Worm (Caenorhabditis elegans) whole organism, young adult: ENCODE data around the gene arrd-12.
A peak's percentile ranks its signal among the peaks of the same experiment; 100 is the strongest.

ENCODE experiments used
- F10E7.11 ChIP-seq: sonication (generic microtip); optimal IDR thresholded peaks from 2 replicates; lab custom pipeline; 2017; ENCODE audit warnings: mild to moderate bottlenecking, missing genetic modification characterization, moderate library complexity, missing compliant biosample characterization
- F22D6.2 ChIP-seq: sonication (generic microtip); optimal IDR thresholded peaks from 2 replicates; lab custom pipeline; 2016; ENCODE audit warnings: mild to moderate bottlenecking, missing genetic modification characterization, missing compliant biosample characterization
- F33H1.4 ChIP-seq: fragments of 200-800 bp; sonication (Bioruptor generic); IDR thresholded peaks from 2 replicates; pipeline ENCODE4 v1.3.6; 2022; ENCODE audit warnings: missing genetic modification reagents, missing genetic modification characterization, missing compliant biosample characterization
- F37B4.10 ChIP-seq: fragments of 200-800 bp; sonication (Bioruptor generic); IDR thresholded peaks from 2 replicates; pipeline ENCODE4 v1.3.6; 2022; ENCODE audit warnings: missing genetic modification characterization, missing compliant biosample characterization
- F39B2.1 ChIP-seq: fragments of 200-800 bp; sonication (Bioruptor generic); IDR thresholded peaks from 2 replicates; pipeline ENCODE4 v1.3.6; 2022; ENCODE audit warnings: missing genetic modification reagents, missing genetic modification characterization, missing compliant biosample characterization
- F52B5.7 ChIP-seq: sonication (generic microtip); optimal IDR thresholded peaks from 2 replicates; lab custom pipeline; 2016; ENCODE audit warnings: mild to moderate bottlenecking, missing genetic modification characterization, missing compliant biosample characterization
- T07F8.4 ChIP-seq: sonication (generic microtip); optimal IDR thresholded peaks from 2 replicates; lab custom pipeline; 2016; ENCODE audit warnings: mild to moderate bottlenecking, missing genetic modification characterization, moderate library complexity, missing compliant biosample characterization
- Y56A3A.18 ChIP-seq: fragments of 200-800 bp; sonication (Bioruptor generic); IDR thresholded peaks from 2 replicates; pipeline ENCODE4 v1.3.6; 2022; ENCODE audit warnings: missing genetic modification reagents, missing genetic modification characterization, missing compliant biosample characterization
- Y67H2A.10 ChIP-seq: fragments of 200-800 bp; sonication (Bioruptor generic); conservative IDR thresholded peaks from 2 replicates; pipeline ENCODE4 v1.3.6; 2022; ENCODE audit warnings: missing genetic modification reagents, missing genetic modification characterization, missing compliant biosample characterization
- Y95B8A.8 ChIP-seq: fragments of 200-800 bp; sonication (Bioruptor generic); IDR thresholded peaks from 2 replicates; pipeline ENCODE4 v1.3.6; 2022; ENCODE audit warnings: missing genetic modification reagents, missing genetic modification characterization, missing compliant biosample characterization
- ama-1 ChIP-seq, 3 experiments: fragments of 150-350 bp in 1 of 3; sonication (generic microtip) in 2 of 3; optimal IDR thresholded peaks; 2 replicates each; lab custom pipeline; 2014 to 2018; ENCODE audit warnings: missing biosample characterization in 2 of 3, missing genetic modification characterization in 2 of 3, missing genetic modification reagents in 2 of 3
- bed-1 ChIP-seq: fragments of 200-800 bp; sonication (Bioruptor generic); IDR thresholded peaks from 2 replicates; pipeline ENCODE4 v1.3.6; 2022; ENCODE audit warnings: missing genetic modification reagents, missing genetic modification characterization, missing compliant biosample characterization
- bed-2 ChIP-seq: fragments of 200-800 bp; sonication (Bioruptor generic); IDR thresholded peaks from 2 replicates; pipeline ENCODE4 v1.3.6; 2022; ENCODE audit warnings: missing genetic modification reagents, missing genetic modification characterization, missing compliant biosample characterization
- ccch-3 ChIP-seq: fragments of 200-800 bp; sonication (Bioruptor generic); optimal IDR thresholded peaks from 2 replicates; lab custom pipeline; 2018; ENCODE audit warnings: mild to moderate bottlenecking, missing genetic modification characterization, missing compliant biosample characterization
- cebp-1 ChIP-seq, 2 experiments: fragments of 200-800 bp in 1 of 2; sonication (Bioruptor generic) in 1 of 2; sonication (generic microtip) in 1 of 2; IDR thresholded peaks in 1 of 2; optimal IDR thresholded peaks in 1 of 2; 2 replicates each; pipeline versions ENCODE4 v1.3.6 to Lab custom; 2017 to 2022; ENCODE audit warnings: missing compliant biosample characterization in 2 of 2, missing genetic modification characterization in 2 of 2, mild to moderate bottlenecking in 1 of 2, missing genetic modification reagents in 1 of 2, moderate library complexity in 1 of 2
- die-1 ChIP-seq: sonication (generic microtip); optimal IDR thresholded peaks from 2 replicates; lab custom pipeline; 2016; ENCODE audit warnings: missing genotype, mild to moderate bottlenecking, missing genetic modification characterization, missing compliant biosample characterization
- dox-1 ChIP-seq: fragments of 200-800 bp; sonication (Bioruptor generic); IDR thresholded peaks from 2 replicates; pipeline ENCODE4 v1.3.6; 2022; ENCODE audit warnings: missing genetic modification reagents, missing genetic modification characterization, missing compliant biosample characterization
- dpff-1 ChIP-seq: sonication (generic microtip); optimal IDR thresholded peaks from 2 replicates; lab custom pipeline; 2017; ENCODE audit warnings: mild to moderate bottlenecking, missing genetic modification characterization, missing compliant biosample characterization
- hlh-12 ChIP-seq: sonication (generic microtip); optimal IDR thresholded peaks from 2 replicates; lab custom pipeline; 2016; ENCODE audit warnings: missing genetic modification characterization, missing compliant biosample characterization
- hmg-20 ChIP-seq: fragments of 200-800 bp; sonication (Bioruptor generic); IDR thresholded peaks from 2 replicates; pipeline ENCODE4 v1.3.6; 2022; ENCODE audit warnings: missing genetic modification reagents, missing genetic modification characterization, missing compliant biosample characterization
- hrde-1 ChIP-seq: sonication (generic microtip); optimal IDR thresholded peaks from 2 replicates; lab custom pipeline; 2016; ENCODE audit warnings: missing genetic modification characterization, mild to moderate bottlenecking, missing compliant biosample characterization, moderate library complexity, missing genotype, missing genetic modification reagents, borderline replicate concordance
- hsf-1 ChIP-seq: fragments of 200-800 bp; sonication (Bioruptor generic); IDR thresholded peaks from 2 replicates; pipeline ENCODE4 v1.3.6; 2022; ENCODE audit warnings: missing genetic modification reagents, missing genetic modification characterization, missing compliant biosample characterization
- lir-1 ChIP-seq: fragments of 200-800 bp; sonication (Bioruptor generic); conservative IDR thresholded peaks from 2 replicates; pipeline ENCODE4 v1.3.6; 2022; ENCODE audit warnings: missing genetic modification reagents, missing genetic modification characterization, missing compliant biosample characterization
- lsy-27 ChIP-seq: sonication (generic microtip); optimal IDR thresholded peaks from 2 replicates; lab custom pipeline; 2017; ENCODE audit warnings: missing genetic modification characterization, mild to moderate bottlenecking, missing compliant biosample characterization, antibody characterized with exemption, missing genotype, borderline replicate concordance; ENCODE audit not compliant: insufficient read depth
- madf-6 ChIP-seq: fragments of 200-800 bp; sonication (Bioruptor generic); IDR thresholded peaks from 2 replicates; pipeline ENCODE4 v1.3.6; 2022; ENCODE audit warnings: missing genetic modification reagents, missing genetic modification characterization, missing compliant biosample characterization
- mel-28 ChIP-seq: sonication (generic microtip); optimal IDR thresholded peaks from 2 replicates; lab custom pipeline; 2016; ENCODE audit warnings: borderline replicate concordance, mild to moderate bottlenecking, missing genetic modification characterization, missing compliant biosample characterization
- mes-4 ChIP-seq: sonication (generic microtip); optimal IDR thresholded peaks from 2 replicates; lab custom pipeline; 2016; ENCODE audit warnings: missing genotype, missing genetic modification characterization, missing compliant biosample characterization
- nhr-27 ChIP-seq: fragments of 200-800 bp; sonication (Bioruptor generic); optimal IDR thresholded peaks from 2 replicates; lab custom pipeline; 2018; ENCODE audit warnings: mild to moderate bottlenecking, missing genetic modification characterization, moderate library complexity, missing compliant biosample characterization
- pbrm-1 ChIP-seq: fragments of 200-800 bp; sonication (Bioruptor generic); IDR thresholded peaks from 2 replicates; pipeline ENCODE4 v1.3.6; 2022; ENCODE audit warnings: missing genetic modification reagents, missing genetic modification characterization, missing compliant biosample characterization
- snpc-1.1 ChIP-seq: sonication (generic microtip); optimal IDR thresholded peaks from 2 replicates; lab custom pipeline; 2017; ENCODE audit warnings: missing genetic modification characterization, mild to moderate bottlenecking, missing compliant biosample characterization, antibody characterized with exemption, moderate library complexity, missing genotype, missing genetic modification reagents; ENCODE audit not compliant: insufficient read depth
- snpc-3.4 ChIP-seq: sonication (generic microtip); optimal IDR thresholded peaks from 2 replicates; lab custom pipeline; 2017; ENCODE audit warnings: missing genetic modification characterization, mild to moderate bottlenecking, missing compliant biosample characterization, antibody characterized with exemption, moderate library complexity, missing genotype, missing genetic modification reagents
- tbx-9 ChIP-seq: sonication (generic microtip); optimal IDR thresholded peaks from 2 replicates; lab custom pipeline; 2016; ENCODE audit warnings: borderline replicate concordance, missing genetic modification characterization, inconsistent platforms, missing compliant biosample characterization
- xnd-1 ChIP-seq: sonication (generic microtip); optimal IDR thresholded peaks from 2 replicates; lab custom pipeline; 2016; ENCODE audit warnings: missing genotype, missing genetic modification reagents, missing genetic modification characterization, missing compliant biosample characterization
- zfh-2 ChIP-seq: fragments of 200-800 bp; sonication (Bioruptor generic); conservative IDR thresholded peaks from 2 replicates; pipeline ENCODE4 v1.3.6; 2022; ENCODE audit warnings: missing genetic modification reagents, missing genetic modification characterization, missing compliant biosample characterization
- zim-3 ChIP-seq: sonication (generic microtip); optimal IDR thresholded peaks from 2 replicates; lab custom pipeline; 2017; ENCODE audit warnings: mild to moderate bottlenecking, missing genetic modification characterization, moderate library complexity, missing compliant biosample characterization
- ztf-28 ChIP-seq: fragments of 200-800 bp; sonication (Bioruptor generic); IDR thresholded peaks from 2 replicates; pipeline ENCODE4 v1.3.6; 2022; ENCODE audit warnings: missing genetic modification reagents, missing genetic modification characterization, missing compliant biosample characterization
- ztf-3 ChIP-seq: fragments of 200-800 bp; sonication (Bioruptor generic); optimal IDR thresholded peaks from 2 replicates; lab custom pipeline; 2018; ENCODE audit warnings: mild to moderate bottlenecking, missing genetic modification characterization, missing compliant biosample characterization
- ztf-6 ChIP-seq: fragments of 200-800 bp; sonication (Bioruptor generic); IDR thresholded peaks from 2 replicates; pipeline ENCODE4 v1.3.6; 2022; ENCODE audit warnings: missing genetic modification reagents, missing genetic modification characterization, missing compliant biosample characterization

The arrd-12 gene

DNA sequence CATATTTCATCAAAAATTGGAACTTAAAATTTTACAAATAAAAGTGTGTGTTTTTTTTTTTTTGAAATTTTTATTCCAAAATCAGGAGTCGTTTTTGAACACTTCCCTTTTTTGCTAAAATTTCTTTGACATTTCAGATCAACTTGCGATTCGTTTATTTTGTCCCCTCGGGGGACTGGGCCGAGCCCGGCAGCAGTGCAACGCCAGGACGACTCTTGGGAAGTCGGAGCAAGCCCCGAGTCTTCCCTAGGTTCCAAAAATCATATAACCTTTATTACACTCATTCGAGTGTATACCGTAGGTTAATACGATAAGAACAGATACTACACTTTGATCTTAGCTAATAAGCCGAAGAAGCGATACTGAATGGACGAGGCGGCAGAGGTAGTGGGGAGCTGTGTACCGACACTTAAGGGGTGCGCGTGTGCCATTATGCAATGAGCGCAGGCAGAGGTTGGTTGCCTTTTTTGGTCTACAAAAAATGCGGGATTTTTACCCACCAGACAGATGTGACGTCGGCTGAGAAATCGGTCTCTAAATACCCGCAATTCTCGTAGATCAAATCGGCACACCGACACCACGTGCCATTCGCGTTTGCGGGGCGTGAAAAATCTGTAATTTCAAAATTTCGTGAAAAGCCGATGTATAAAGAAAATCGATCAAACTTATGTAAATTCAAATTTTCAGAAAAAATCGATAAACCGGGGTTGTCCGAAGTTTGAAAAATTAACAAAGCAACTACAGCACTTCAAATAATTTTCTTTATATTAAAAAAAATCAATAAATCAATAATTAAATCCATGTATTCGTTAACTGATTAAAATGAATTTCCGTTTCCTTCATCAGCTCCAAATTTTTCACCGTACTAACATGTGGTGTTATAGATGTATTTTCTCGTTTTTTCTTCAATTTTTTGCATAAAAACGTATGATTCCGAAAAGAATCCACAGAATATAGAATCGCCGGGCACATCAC is 48.4 kb upstream of the arrd-12 start (continued):
- TF ChIP-seq Y67H2A.10 (GFP tag; lab: Robert Waterston, UW), result no peak
- TF ChIP-seq dox-1 (GFP tag; lab: Robert Waterston, UW), result 0 out of 2 replicates have a peak, but pooled peaks have one; percentile 39
- peak; percentile 86 for TF ChIP-seq madf-6 (GFP tag; lab: Robert Waterston, UW)
- TF ChIP-seq cebp-1 (GFP tag; IDR thresholded peaks at IDR 0.05; lab: Robert Waterston, UW), result no peak
- no peak for TF ChIP-seq cebp-1 (tag; optimal IDR thresholded peaks at IDR 0.05; lab: Kevin White, UChicago)
- no peak for TF ChIP-seq ztf-28 (GFP tag; lab: Robert Waterston, UW)
- no peak for TF ChIP-seq Y56A3A.18
- TF ChIP-seq die-1 (tag; lab: Kevin White, UChicago), result no peak
- no peak for TF ChIP-seq bed-1 (GFP tag; lab: Robert Waterston, UW)
- no peak for TF ChIP-seq ztf-3 (GFP tag; lab: Kevin White, UChicago)
- no peak for TF ChIP-seq F10E7.11 (tag; lab: Kevin White, UChicago)
- TF ChIP-seq zfh-2 (GFP tag; lab: Robert Waterston, UW), result peak; percentile 30; the same call in 1 of the 2 replicates
- no peak for TF ChIP-seq hrde-1 (tag; lab: Kevin White, UChicago)
- no peak for TF ChIP-seq F37B4.10 (GFP tag; lab: Robert Waterston, UW)
- no peak for TF ChIP-seq tbx-9 (tag; lab: Kevin White, UChicago)
- peak; percentile 84 for TF ChIP-seq snpc-1.1 (tag; lab: Kevin White, UChicago)
- no peak for TF ChIP-seq zim-3 (tag; lab: Kevin White, UChicago)
- no peak for TF ChIP-seq ama-1 (optimal IDR thresholded peaks at IDR 0.05; lab: Kevin White, UChicago)
- TF ChIP-seq ama-1 (GFP tag; optimal IDR thresholded peaks at IDR 0.05; lab: Kevin White, UChicago), result no peak
- no peak for TF ChIP-seq bed-2
- no peak for TF ChIP-seq F52B5.7
- TF ChIP-seq hlh-12, result no peak
- peak; percentile 13 for TF ChIP-seq xnd-1 (tag; lab: Kevin White, UChicago)
- no peak for TF ChIP-seq Y95B8A.8
- no peak for TF ChIP-seq ccch-3 (GFP tag; lab: Kevin White, UChicago)
- TF ChIP-seq F39B2.1, result no peak
- TF ChIP-seq nhr-27 (tag; lab: Kevin White, UChicago), result no peak
- TF ChIP-seq pbrm-1 (GFP tag; lab: Robert Waterston, UW), result 0 out of 2 replicates have a peak, but pooled peaks have one; percentile 48
- no peak for TF ChIP-seq hmg-20
- TF ChIP-seq hsf-1 (GFP tag; lab: Robert Waterston, UW), result peak; percentile 14; the same call in 1 of the 2 replicates
- no peak for TF ChIP-seq lir-1 (GFP tag; lab: Robert Waterston, UW)
- no peak for TF ChIP-seq dpff-1 (tag; lab: Kevin White, UChicago)
- peak; percentile 48 for TF ChIP-seq F33H1.4 (GFP tag; lab: Robert Waterston, UW)
- no peak for TF ChIP-seq mel-28 (tag; lab: Kevin White, UChicago)
- no peak for TF ChIP-seq T07F8.4 (tag; lab: Kevin White, UChicago)
- TF ChIP-seq mes-4 (tag; lab: Kevin White, UChicago), result no peak
- TF ChIP-seq snpc-3.4 (tag; lab: Kevin White, UChicago), result peak; percentile 37
- TF ChIP-seq F22D6.2 (tag; lab: Kevin White, UChicago), result no peak
- no peak for TF ChIP-seq ztf-6 (GFP tag; lab: Robert Waterston, UW)
- TF ChIP-seq lsy-27, result no peak
